Worm (Caenorhabditis elegans): ENCODE results near the gene frpr-15.
A peak's percentile ranks its signal among the peaks of the same experiment; 100 is the strongest.

The frpr-15 gene

ce11 chrV:12640384-12640783 is 39.5 kb upstream of the frpr-15 start, which contains the start of gene gpa-8:
gpa-8 (minus strand) TSS chrV:12640484.
- no peak for TF ChIP-seq drap-1 (GFP tag; optimal IDR thresholded peaks at IDR 0.05)
- no peak for TF ChIP-seq bed-3 (GFP tag; optimal IDR thresholded peaks at IDR 0.05)
- TF ChIP-seq snpc-4 (tag; optimal IDR thresholded peaks at IDR 0.05) = no peak
- TF ChIP-seq sem-2 (GFP tag; optimal IDR thresholded peaks at IDR 0.05) = no peak
- no peak for TF ChIP-seq ceh-43 (GFP tag; optimal IDR thresholded peaks at IDR 0.05)
- no peak for TF ChIP-seq flh-1 (GFP tag; optimal IDR thresholded peaks at IDR 0.05)
- no peak for TF ChIP-seq nhr-2 (tag; optimal IDR thresholded peaks at IDR 0.05)
- no peak for TF ChIP-seq nhr-12 (tag; optimal IDR thresholded peaks at IDR 0.05)
- no peak for TF ChIP-seq sptf-1 (tag; optimal IDR thresholded peaks at IDR 0.05)
- TF ChIP-seq cnd-1 (tag; optimal IDR thresholded peaks at IDR 0.05) = no peak
- TF ChIP-seq lin-13 (tag; optimal IDR thresholded peaks at IDR 0.05) = no peak
- no peak for TF ChIP-seq mep-1 (tag; optimal IDR thresholded peaks at IDR 0.05)
- TF ChIP-seq ceh-39 (tag; optimal IDR thresholded peaks at IDR 0.05) = no peak
- TF ChIP-seq elt-1 (tag; optimal IDR thresholded peaks at IDR 0.05; ENCODE audit: borderline replicate concordance, insufficient read depth) = no peak
- TF ChIP-seq tbx-8 (GFP tag; optimal IDR thresholded peaks at IDR 0.05) = no peak
- no peak for TF ChIP-seq nhr-28 (tag; optimal IDR thresholded peaks at IDR 0.05)
- no peak for TF ChIP-seq elt-3 (tag; optimal IDR thresholded peaks at IDR 0.05)
- no peak for TF ChIP-seq hlh-1 (tag; optimal IDR thresholded peaks at IDR 0.05)
- TF ChIP-seq ztf-11 (tag; optimal IDR thresholded peaks at IDR 0.05) = no peak

- no peak for TF ChIP-seq mls-2 (tag; optimal IDR thresholded peaks at IDR 0.05)
- TF ChIP-seq ceh-43 (GFP tag; optimal IDR thresholded peaks at IDR 0.05) = no peak
- no peak for TF ChIP-seq ceh-83 (GFP tag; optimal IDR thresholded peaks at IDR 0.05)
- TF ChIP-seq ceh-39 (tag; optimal IDR thresholded peaks at IDR 0.05) = no peak
- TF ChIP-seq bed-3 (GFP tag; optimal IDR thresholded peaks at IDR 0.05) = no peak
- no peak for TF ChIP-seq ztf-11 (tag; optimal IDR thresholded peaks at IDR 0.05)
- no peak for TF ChIP-seq ces-1 (GFP tag; optimal IDR thresholded peaks at IDR 0.05)
- no peak for TF ChIP-seq elt-1 (tag; optimal IDR thresholded peaks at IDR 0.05; ENCODE audit: borderline replicate concordance, insufficient read depth)
- TF ChIP-seq tbx-8 (GFP tag; optimal IDR thresholded peaks at IDR 0.05) = no peak
- no peak for TF ChIP-seq nhr-237 (tag; optimal IDR thresholded peaks at IDR 0.05)
- no peak for TF ChIP-seq unc-39 (tag; optimal IDR thresholded peaks at IDR 0.05)
- TF ChIP-seq nhr-76 (tag; optimal IDR thresholded peaks at IDR 0.05) = no peak
- no peak for TF ChIP-seq ham-2 (GFP tag; optimal IDR thresholded peaks at IDR 0.05)
- TF ChIP-seq flh-1 (GFP tag; optimal IDR thresholded peaks at IDR 0.05) = no peak
- TF ChIP-seq snpc-4 (tag; optimal IDR thresholded peaks at IDR 0.05) = no peak
- TF ChIP-seq mep-1 (tag; optimal IDR thresholded peaks at IDR 0.05) = no peak
- TF ChIP-seq sem-2 (GFP tag; optimal IDR thresholded peaks at IDR 0.05) = no peak
- no peak for TF ChIP-seq zip-8 (tag; optimal IDR thresholded peaks at IDR 0.05)
- no peak for TF ChIP-seq sptf-1 (tag; optimal IDR thresholded peaks at IDR 0.05)
- TF ChIP-seq M03D4.4 (tag; optimal IDR thresholded peaks at IDR 0.05) = no peak
Measured at ce11 chrV:12644500-12644899, 35.4 kb upstream of the frpr-15 start, which contains the start of gene F56H9.8. F56H9.8 (plus strand) TSS chrV:12644800.

- TF ChIP-seq cnd-1 (tag; optimal IDR thresholded peaks at IDR 0.05) (no peak), lin-32 (GFP tag; optimal IDR thresholded peaks at IDR 0.05) (no peak), unc-120 (tag; optimal IDR thresholded peaks at IDR 0.05; ENCODE audit: poor library complexity, severe bottlenecking) (no peak), nhr-2 (tag; optimal IDR thresholded peaks at IDR 0.05) (no peak), M03D4.4 (tag; optimal IDR thresholded peaks at IDR 0.05) (no peak), ceh-39 (tag; optimal IDR thresholded peaks at IDR 0.05) (no peak), nhr-76 (tag; optimal IDR thresholded peaks at IDR 0.05) (no peak), elt-1 (tag; optimal IDR thresholded peaks at IDR 0.05; ENCODE audit: borderline replicate concordance, insufficient read depth) (no peak), ham-2 (GFP tag; optimal IDR thresholded peaks at IDR 0.05) (no peak), pha-4 (tag; optimal IDR thresholded peaks at IDR 0.05) (no peak)
Measured at ce11 chrV:12649213-12649612, 30.7 kb upstream of the frpr-15 start, which contains the start of gene gpa-9. gpa-9 (minus strand) TSS chrV:12649313.

- TF ChIP-seq lsy-2 (tag; optimal IDR thresholded peaks at IDR 0.05) (peak; percentile 1), ces-1 (GFP tag; optimal IDR thresholded peaks at IDR 0.05) (peak; percentile 64), cnd-1 (tag; optimal IDR thresholded peaks at IDR 0.05) (no peak), ceh-43 (GFP tag; optimal IDR thresholded peaks at IDR 0.05) (no peak), elt-1 (tag; optimal IDR thresholded peaks at IDR 0.05; ENCODE audit: borderline replicate concordance, insufficient read depth) (no peak), hlh-1 (tag; optimal IDR thresholded peaks at IDR 0.05) (peak; percentile 11), pha-4 (tag; optimal IDR thresholded peaks at IDR 0.05) (peak; percentile 44), drap-1 (GFP tag; optimal IDR thresholded peaks at IDR 0.05) (no peak), mep-1 (tag; optimal IDR thresholded peaks at IDR 0.05) (peak; percentile 43)
Measured at ce11 chrV:12649636-12650035, 30.3 kb upstream of the frpr-15 start, which contains the start of gene lin-25. lin-25 (plus strand) TSS chrV:12649925.

Data from whole organism, mixed stage, embryonic.